Worm (Caenorhabditis elegans) whole organism, mixed stage, embryonic: Measurements from ENCODE around the gene Y110A2AL.1.

Experiments
- hlh-1 ChIP-seq: fragments of 150-350 bp; optimal IDR thresholded peaks from 2 replicates; lab custom pipeline; 2014; ENCODE audit warnings: missing biosample characterization, missing genetic modification reagents, missing genetic modification characterization
- mab-5 ChIP-seq: fragments of 150-350 bp; optimal IDR thresholded peaks from 2 replicates; lab custom pipeline; 2014; ENCODE audit warnings: missing biosample characterization, missing genetic modification characterization
- mep-1 ChIP-seq: fragments of 150-350 bp; optimal IDR thresholded peaks from 2 replicates; lab custom pipeline; 2017; ENCODE audit warnings: missing biosample characterization, missing genetic modification reagents, missing genetic modification characterization, inconsistent platforms
- nhr-28 ChIP-seq: fragments of 150-350 bp; optimal IDR thresholded peaks from 2 replicates; lab custom pipeline; 2014; ENCODE audit warnings: missing biosample characterization, missing genetic modification characterization
- unc-120 ChIP-seq: sonication (generic microtip); optimal IDR thresholded peaks from 2 replicates; lab custom pipeline; 2017; ENCODE audit warnings: missing genetic modification characterization, missing compliant biosample characterization; ENCODE audit not compliant: poor library complexity, severe bottlenecking
- unc-39 ChIP-seq: fragments of 150-350 bp; optimal IDR thresholded peaks from 2 replicates; lab custom pipeline; 2014; ENCODE audit warnings: missing biosample characterization, missing genetic modification characterization

ce11 chrII:2859315-2859714, 15.6 kb upstream of the Y110A2AL.1 start:
- TF ChIP-seq nhr-28 (no peak), mep-1 (tag; lab: Kevin White, UChicago) (no peak), mab-5 (tag; lab: Kevin White, UChicago) (no peak), unc-120 (tag; lab: Kevin White, UChicago) (no peak), hlh-1 (tag; lab: Kevin White, UChicago) (no peak), unc-39 (no peak)
